Fruit fly (Drosophila melanogaster): Measurements from ENCODE around the gene IA-2.

dm6 chr2L:1068004-1068403, 20.2 kb upstream of the IA-2 start:
- TF ChIP-seq ey (GFP tag; optimal IDR thresholded peaks at IDR 0.05) (no peak), CrebA (GFP tag; optimal IDR thresholded peaks at IDR 0.05; ENCODE audit: borderline replicate concordance) (no peak), psq (GFP tag; optimal IDR thresholded peaks at IDR 0.05) (no peak), h (GFP tag; optimal IDR thresholded peaks at IDR 0.05) (no peak), Rel (GFP tag; optimal IDR thresholded peaks at IDR 0.05) (no peak), Rel (tag; optimal IDR thresholded peaks at IDR 0.05) (no peak), Dfd (GFP tag; optimal IDR thresholded peaks at IDR 0.05) (no peak), br (GFP tag; optimal IDR thresholded peaks at IDR 0.05) (no peak)
